Worm (Caenorhabditis elegans): ENCODE data around the gene C17G10.6.
"Not testable (repeated sequence)": the region's sequence is repeated elsewhere in the genome, so short reads cannot be mapped to it uniquely, and the experiment has no call there.

C17G10.6 gene

ce11 chrII:5603194-5603593 is at the start of gene C17G10.6:
TSS of gene C17G10.6 (minus strand) at chrII:5603294.
- no peak for TF ChIP-seq dao-5 (tag; optimal IDR thresholded peaks at IDR 0.05)
- no peak for TF ChIP-seq W03F9.2 (tag; optimal IDR thresholded peaks at IDR 0.05)
- no peak for TF ChIP-seq him-1 (tag; optimal IDR thresholded peaks at IDR 0.05)

ce11 chrII:5652334-5652733 is 49.2 kb upstream of the C17G10.6 start, which contains the start of gene bli-2:
TSS of gene bli-2 (minus strand) at chrII:5652434.
- TF ChIP-seq W03F9.2 (tag; optimal IDR thresholded peaks at IDR 0.05) (no peak), dao-5 (tag; optimal IDR thresholded peaks at IDR 0.05) (no peak), him-1 (tag; optimal IDR thresholded peaks at IDR 0.05) (no peak)

- TF ChIP-seq W03F9.2 (tag; optimal IDR thresholded peaks at IDR 0.05): no peak
- TF ChIP-seq dao-5 (tag; optimal IDR thresholded peaks at IDR 0.05): no peak
- TF ChIP-seq him-1 (tag; optimal IDR thresholded peaks at IDR 0.05): no peak
Measured at ce11 chrII:5651426-5651825, 48.3 kb upstream of the C17G10.6 start.

ce11 chrII:5649236-5650004 is 46.3 kb upstream of the C17G10.6 start, which contains the start of the genes sam-4, F59E12.17 and zyg-1:
TSS of gene sam-4 (minus strand) at chrII:5649286.
TSS of gene F59E12.17 (minus strand) at chrII:5649470.
TSS of gene zyg-1 (plus strand) at chrII:5649748.
- peak; percentile 74 for TF ChIP-seq W03F9.2 (tag; optimal IDR thresholded peaks at IDR 0.05)
- TF ChIP-seq dao-5 (tag; optimal IDR thresholded peaks at IDR 0.05): no peak
- TF ChIP-seq him-1 (tag; optimal IDR thresholded peaks at IDR 0.05): no peak

- no peak for TF ChIP-seq him-1 (tag; optimal IDR thresholded peaks at IDR 0.05)
- TF ChIP-seq dao-5 (tag; optimal IDR thresholded peaks at IDR 0.05): no peak
- TF ChIP-seq W03F9.2 (tag; optimal IDR thresholded peaks at IDR 0.05): no peak
Measured at ce11 chrII:5648272-5648671, 45.2 kb upstream of the C17G10.6 start, which contains the start of gene ddl-1. TSS of gene ddl-1 (minus strand) at chrII:5648372.

- TF ChIP-seq W03F9.2 (tag; optimal IDR thresholded peaks at IDR 0.05) (no peak), him-1 (tag; optimal IDR thresholded peaks at IDR 0.05) (no peak), dao-5 (tag; optimal IDR thresholded peaks at IDR 0.05) (no peak)
Measured at ce11 chrII:5646942-5647341, 43.8 kb upstream of the C17G10.6 start, which contains the start of gene F59E12.9. TSS of gene F59E12.9 (minus strand) at chrII:5647042.

- TF ChIP-seq W03F9.2 (tag; optimal IDR thresholded peaks at IDR 0.05): no peak
- TF ChIP-seq him-1 (tag; optimal IDR thresholded peaks at IDR 0.05): no peak
- no peak for TF ChIP-seq dao-5 (tag; optimal IDR thresholded peaks at IDR 0.05)
Measured at ce11 chrII:5642110-5642509, 39.0 kb upstream of the C17G10.6 start.

- TF ChIP-seq W03F9.2 (tag; optimal IDR thresholded peaks at IDR 0.05) (no peak), him-1 (tag; optimal IDR thresholded peaks at IDR 0.05) (no peak), dao-5 (tag; optimal IDR thresholded peaks at IDR 0.05) (no peak)
Measured at ce11 chrII:5640362-5641079, 37.4 kb upstream of the C17G10.6 start.

- no peak for TF ChIP-seq dao-5 (tag; optimal IDR thresholded peaks at IDR 0.05)
- no peak for TF ChIP-seq W03F9.2 (tag; optimal IDR thresholded peaks at IDR 0.05)
- TF ChIP-seq him-1 (tag; optimal IDR thresholded peaks at IDR 0.05): no peak
Measured at ce11 chrII:5638059-5638458, 35.0 kb upstream of the C17G10.6 start, which contains the start of gene F59E12.3. TSS of gene F59E12.3 (plus strand) at chrII:5638359.

- TF ChIP-seq dao-5 (tag; optimal IDR thresholded peaks at IDR 0.05): no peak
- no peak for TF ChIP-seq him-1 (tag; optimal IDR thresholded peaks at IDR 0.05)
- no peak for TF ChIP-seq W03F9.2 (tag; optimal IDR thresholded peaks at IDR 0.05)
Measured at ce11 chrII:5636826-5637225, 33.7 kb upstream of the C17G10.6 start, which contains the start of gene F59E12.8. TSS of gene F59E12.8 (minus strand) at chrII:5636926.

- no peak for TF ChIP-seq him-1 (tag; optimal IDR thresholded peaks at IDR 0.05)
- TF ChIP-seq dao-5 (tag; optimal IDR thresholded peaks at IDR 0.05): no peak
Measured at ce11 chrII:5633453-5633852, 30.4 kb upstream of the C17G10.6 start.

- not testable (repeated sequence) for TF ChIP-seq him-1, W03F9.2, dao-5 (tag; optimal IDR thresholded peaks at IDR 0.05)
Measured at ce11 chrII:5630851-5631401, 27.8 kb upstream of the C17G10.6 start, which contains the start of the genes F59E12.6 and npl-4.1. TSS of gene F59E12.6 (minus strand) at chrII:5630951. TSS of gene npl-4.1 (plus strand) at chrII:5631351.

ce11 chrII:5628326-5628818 is 25.3 kb upstream of the C17G10.6 start, which contains the start of gene F59E12.15:
TSS of gene F59E12.15 (minus strand) at chrII:5628376.
- TF ChIP-seq W03F9.2 (tag; optimal IDR thresholded peaks at IDR 0.05) (no peak), him-1 (tag; optimal IDR thresholded peaks at IDR 0.05) (no peak), dao-5 (tag; optimal IDR thresholded peaks at IDR 0.05) (no peak)
